Fruit fly (Drosophila melanogaster) whole organism, prepupa: ENCODE measurements around the gene bigmax.

Experiments
- Blimp-1 ChIP-seq: fragments of 200-800 bp; sonication (Bioruptor generic); optimal IDR thresholded peaks from 3 replicates; lab custom pipeline; 2017; ENCODE audit warnings: missing biosample characterization, missing genetic modification characterization, mild to moderate bottlenecking, moderate library complexity, missing genetic modification reagents
- CG10631 ChIP-seq: fragments of 200-800 bp; sonication (Bioruptor generic); optimal IDR thresholded peaks from 2 replicates; lab custom pipeline; 2016; ENCODE audit warnings: missing biosample characterization, missing genetic modification characterization
- CG10669 ChIP-seq: fragments of 200-800 bp; sonication (Bioruptor generic); optimal IDR thresholded peaks from 3 replicates; lab custom pipeline; 2018; ENCODE audit warnings: missing biosample characterization, mild to moderate bottlenecking, missing genetic modification characterization, moderate library complexity
- CG11762 ChIP-seq: fragments of 200-800 bp; sonication (Bioruptor generic); optimal IDR thresholded peaks from 3 replicates; lab custom pipeline; 2016; ENCODE audit warnings: missing biosample characterization, missing genetic modification characterization; ENCODE audit not compliant: insufficient read depth
- CG15336 ChIP-seq: fragments of 200-800 bp; sonication (Bioruptor generic); IDR thresholded peaks from 2 replicates; pipeline ENCODE4 v1.3.6; 2022; ENCODE audit warnings: missing biosample characterization, missing genetic modification characterization
- CG1621 ChIP-seq: fragments of 200-800 bp; sonication (Bioruptor generic); optimal IDR thresholded peaks from 3 replicates; lab custom pipeline; 2018; ENCODE audit warnings: missing biosample characterization, mild to moderate bottlenecking, missing genetic modification characterization
- CG16779 ChIP-seq: fragments of 200-800 bp; sonication (Bioruptor generic); optimal IDR thresholded peaks from 3 replicates; lab custom pipeline; 2017; ENCODE audit warnings: missing biosample characterization, mild to moderate bottlenecking, missing genetic modification characterization
- CG31627 ChIP-seq: fragments of 200-800 bp; sonication (Bioruptor generic); optimal IDR thresholded peaks from 3 replicates; lab custom pipeline; 2016; ENCODE audit warnings: missing biosample characterization, missing genetic modification characterization
- CG32006 ChIP-seq: fragments of 200-800 bp; sonication (Bioruptor generic); optimal IDR thresholded peaks from 3 replicates; lab custom pipeline; 2017; ENCODE audit warnings: missing biosample characterization, mild to moderate bottlenecking, missing genetic modification characterization
- CG34406 ChIP-seq: fragments of 200-800 bp; sonication (Bioruptor generic); optimal IDR thresholded peaks from 3 replicates; lab custom pipeline; 2016; ENCODE audit warnings: missing biosample characterization, missing genetic modification characterization
- CG3919 ChIP-seq: fragments of 200-800 bp; sonication (Bioruptor generic); optimal IDR thresholded peaks from 3 replicates; lab custom pipeline; 2016; ENCODE audit warnings: missing biosample characterization, missing genetic modification characterization
- CG6163 ChIP-seq: fragments of 200-800 bp; sonication (Bioruptor generic); IDR thresholded peaks from 3 replicates; pipeline ENCODE4 v1.3.6; 2022; ENCODE audit warnings: missing biosample characterization, missing genetic modification characterization
- CG6276 ChIP-seq: fragments of 200-800 bp; sonication (Bioruptor generic); optimal IDR thresholded peaks from 2 replicates; lab custom pipeline; 2017; ENCODE audit warnings: missing biosample characterization, mild to moderate bottlenecking, missing genetic modification characterization
- CG6792 ChIP-seq: fragments of 200-800 bp; sonication (Bioruptor generic); optimal IDR thresholded peaks from 3 replicates; lab custom pipeline; 2016; ENCODE audit warnings: missing biosample characterization, missing genetic modification characterization
- CG6854 ChIP-seq: fragments of 200-800 bp; sonication (Bioruptor generic); optimal IDR thresholded peaks from 2 replicates; lab custom pipeline; 2017; ENCODE audit warnings: missing biosample characterization, mild to moderate bottlenecking, missing genetic modification characterization
- CG7368 ChIP-seq: fragments of 200-800 bp; sonication (Bioruptor generic); optimal IDR thresholded peaks from 3 replicates; lab custom pipeline; 2016; ENCODE audit warnings: missing biosample characterization, missing genetic modification characterization
- CG8319 ChIP-seq: fragments of 200-800 bp; sonication (Bioruptor generic); optimal IDR thresholded peaks from 3 replicates; lab custom pipeline; 2016; ENCODE audit warnings: missing biosample characterization, missing genetic modification characterization
- CG8632 ChIP-seq: fragments of 200-800 bp; sonication (Bioruptor generic); optimal IDR thresholded peaks from 3 replicates; lab custom pipeline; 2016; ENCODE audit warnings: missing biosample characterization, missing genetic modification characterization
- CG9139 ChIP-seq: fragments of 200-800 bp; sonication (Bioruptor generic); optimal IDR thresholded peaks from 3 replicates; lab custom pipeline; 2017; ENCODE audit warnings: missing biosample characterization, mild to moderate bottlenecking, missing genetic modification characterization
- Eip75B ChIP-seq: fragments of 200-800 bp; sonication (Bioruptor generic); optimal IDR thresholded peaks from 3 replicates; lab custom pipeline; 2016; ENCODE audit warnings: missing biosample characterization, missing genetic modification characterization
- Eip78C ChIP-seq: fragments of 200-800 bp; sonication (Bioruptor generic); peaks from one replicate; lab custom pipeline; 2016; ENCODE audit warnings: missing biosample characterization, missing genetic modification characterization
- Eip93F ChIP-seq: fragments of 200-800 bp; sonication (Bioruptor generic); optimal IDR thresholded peaks from 2 replicates; lab custom pipeline; 2016; ENCODE audit warnings: missing biosample characterization, mild to moderate bottlenecking, missing genetic modification characterization
- Ets21C ChIP-seq: fragments of 200-800 bp; sonication (Bioruptor generic); optimal IDR thresholded peaks from 3 replicates; lab custom pipeline; 2016; ENCODE audit warnings: missing biosample characterization, missing genetic modification characterization
- Ets96B ChIP-seq: fragments of 200-800 bp; optimal IDR thresholded peaks from 2 replicates; lab custom pipeline; 2019; ENCODE audit warnings: missing biosample characterization, mild to moderate bottlenecking, missing genetic modification characterization, moderate library complexity
- Gug ChIP-seq: fragments of 200-800 bp; sonication (Bioruptor generic); IDR thresholded peaks from 2 replicates; pipeline ENCODE4 v1.3.6; 2022; ENCODE audit warnings: missing biosample characterization, missing genetic modification characterization
- Hr38 ChIP-seq: sonication (Bioruptor generic); optimal IDR thresholded peaks from 2 replicates; lab custom pipeline; 2016; ENCODE audit warnings: missing biosample characterization, missing genetic modification characterization
- Hr39 ChIP-seq: fragments of 200-800 bp; sonication (Bioruptor generic); optimal IDR thresholded peaks from 2 replicates; lab custom pipeline; 2016; ENCODE audit warnings: missing biosample characterization, missing genetic modification characterization
- Hr4 ChIP-seq: fragments of 200-800 bp; sonication (Bioruptor generic); optimal IDR thresholded peaks from 3 replicates; lab custom pipeline; 2016; ENCODE audit warnings: missing biosample characterization, missing genetic modification characterization
- Lpt ChIP-seq: fragments of 200-800 bp; sonication (Bioruptor generic); optimal IDR thresholded peaks from 3 replicates; lab custom pipeline; 2016; ENCODE audit warnings: missing biosample characterization, missing genetic modification characterization
- Met ChIP-seq: fragments of 200-800 bp; sonication (Bioruptor generic); optimal IDR thresholded peaks from 3 replicates; lab custom pipeline; 2016; ENCODE audit warnings: missing biosample characterization, missing genetic modification characterization
- Smox ChIP-seq: fragments of 200-800 bp; sonication (Bioruptor generic); optimal IDR thresholded peaks from 3 replicates; lab custom pipeline; 2016; ENCODE audit warnings: missing biosample characterization, missing genetic modification characterization
- Sox102F ChIP-seq: fragments of 200-800 bp; sonication (Bioruptor generic); optimal IDR thresholded peaks from 2 replicates; lab custom pipeline; 2016; ENCODE audit warnings: missing biosample characterization, mild to moderate bottlenecking, missing genetic modification characterization
- Sox14 ChIP-seq: fragments of 200-800 bp; sonication (Bioruptor generic); optimal IDR thresholded peaks from 3 replicates; lab custom pipeline; 2016; ENCODE audit warnings: missing biosample characterization, missing genetic modification characterization
- Sox15 ChIP-seq: fragments of 200-800 bp; sonication (Bioruptor generic); optimal IDR thresholded peaks from 3 replicates; lab custom pipeline; 2016; ENCODE audit warnings: missing biosample characterization, missing genetic modification characterization
- achi ChIP-seq: fragments of 200-800 bp; sonication (Bioruptor generic); optimal IDR thresholded peaks from 3 replicates; lab custom pipeline; 2016; ENCODE audit warnings: missing biosample characterization, missing genetic modification characterization
- acj6 ChIP-seq: fragments of 200-800 bp; sonication (Bioruptor generic); optimal IDR thresholded peaks from 3 replicates; lab custom pipeline; 2016; ENCODE audit warnings: missing biosample characterization, missing genetic modification characterization
- cyc ChIP-seq: fragments of 200-800 bp; sonication (Bioruptor generic); optimal IDR thresholded peaks from 3 replicates; lab custom pipeline; 2016; ENCODE audit warnings: missing biosample characterization, missing genetic modification characterization
- dac ChIP-seq: fragments of 200-800 bp; sonication (Bioruptor generic); optimal IDR thresholded peaks from 2 replicates; lab custom pipeline; 2017; ENCODE audit warnings: missing biosample characterization, mild to moderate bottlenecking, missing genetic modification characterization
- dsx ChIP-seq: fragments of 200-800 bp; optimal IDR thresholded peaks from 3 replicates; lab custom pipeline; 2019; ENCODE audit warnings: missing biosample characterization, mild to moderate bottlenecking, missing genetic modification characterization, moderate library complexity; ENCODE audit not compliant: poor library complexity, severe bottlenecking
- eg ChIP-seq: fragments of 200-800 bp; sonication (Bioruptor generic); IDR thresholded peaks from 3 replicates; pipeline ENCODE4 v1.3.6; 2022; ENCODE audit warnings: missing biosample characterization, missing genetic modification characterization
- esn ChIP-seq: fragments of 200-800 bp; sonication (Bioruptor generic); optimal IDR thresholded peaks from 2 replicates; lab custom pipeline; 2016; ENCODE audit warnings: missing biosample characterization, mild to moderate bottlenecking, missing genetic modification characterization, moderate library complexity
- fd59A ChIP-seq: fragments of 200-800 bp; sonication (Bioruptor generic); optimal IDR thresholded peaks from 2 replicates; lab custom pipeline; 2017; ENCODE audit warnings: missing biosample characterization, mild to moderate bottlenecking, missing genetic modification characterization, missing genetic modification reagents
- fd85E ChIP-seq: fragments of 200-800 bp; sonication (Bioruptor generic); optimal IDR thresholded peaks from 3 replicates; lab custom pipeline; 2016; ENCODE audit warnings: missing biosample characterization, missing genetic modification characterization
- lz ChIP-seq: fragments of 200-800 bp; sonication (Bioruptor generic); optimal IDR thresholded peaks from 3 replicates; lab custom pipeline; 2016; ENCODE audit warnings: missing biosample characterization, missing genetic modification characterization
- pdm3 ChIP-seq: fragments of 200-800 bp; sonication (Bioruptor generic); optimal IDR thresholded peaks from 3 replicates; lab custom pipeline; 2016; ENCODE audit warnings: missing biosample characterization, missing genetic modification characterization
- spab ChIP-seq: fragments of 200-800 bp; sonication (Bioruptor generic); optimal IDR thresholded peaks from 2 replicates; lab custom pipeline; 2017; ENCODE audit warnings: missing biosample characterization, mild to moderate bottlenecking, missing genetic modification characterization, missing genetic modification reagents
- ss ChIP-seq, 2 experiments: fragments of 200-800 bp; sonication (Bioruptor generic); optimal IDR thresholded peaks; 2 replicates in 1 of 2; 3 replicates in 1 of 2; lab custom pipeline; 2017 to 2018; ENCODE audit warnings: mild to moderate bottlenecking in 2 of 2, missing biosample characterization in 2 of 2, missing genetic modification characterization in 2 of 2, moderate library complexity in 1 of 2
- svp ChIP-seq: fragments of 200-800 bp; sonication (Bioruptor generic); peaks from one replicate; lab custom pipeline; 2016; ENCODE audit warnings: missing biosample characterization, missing genetic modification characterization
- topi ChIP-seq: fragments of 200-800 bp; sonication (Bioruptor generic); optimal IDR thresholded peaks from 3 replicates; lab custom pipeline; 2016; ENCODE audit warnings: missing biosample characterization, missing genetic modification characterization
- vri ChIP-seq: fragments of 200-800 bp; sonication (Bioruptor generic); optimal IDR thresholded peaks from 3 replicates; lab custom pipeline; 2016; ENCODE audit warnings: missing biosample characterization, mild to moderate bottlenecking, missing genetic modification characterization

Gene bigmax

DNA sequence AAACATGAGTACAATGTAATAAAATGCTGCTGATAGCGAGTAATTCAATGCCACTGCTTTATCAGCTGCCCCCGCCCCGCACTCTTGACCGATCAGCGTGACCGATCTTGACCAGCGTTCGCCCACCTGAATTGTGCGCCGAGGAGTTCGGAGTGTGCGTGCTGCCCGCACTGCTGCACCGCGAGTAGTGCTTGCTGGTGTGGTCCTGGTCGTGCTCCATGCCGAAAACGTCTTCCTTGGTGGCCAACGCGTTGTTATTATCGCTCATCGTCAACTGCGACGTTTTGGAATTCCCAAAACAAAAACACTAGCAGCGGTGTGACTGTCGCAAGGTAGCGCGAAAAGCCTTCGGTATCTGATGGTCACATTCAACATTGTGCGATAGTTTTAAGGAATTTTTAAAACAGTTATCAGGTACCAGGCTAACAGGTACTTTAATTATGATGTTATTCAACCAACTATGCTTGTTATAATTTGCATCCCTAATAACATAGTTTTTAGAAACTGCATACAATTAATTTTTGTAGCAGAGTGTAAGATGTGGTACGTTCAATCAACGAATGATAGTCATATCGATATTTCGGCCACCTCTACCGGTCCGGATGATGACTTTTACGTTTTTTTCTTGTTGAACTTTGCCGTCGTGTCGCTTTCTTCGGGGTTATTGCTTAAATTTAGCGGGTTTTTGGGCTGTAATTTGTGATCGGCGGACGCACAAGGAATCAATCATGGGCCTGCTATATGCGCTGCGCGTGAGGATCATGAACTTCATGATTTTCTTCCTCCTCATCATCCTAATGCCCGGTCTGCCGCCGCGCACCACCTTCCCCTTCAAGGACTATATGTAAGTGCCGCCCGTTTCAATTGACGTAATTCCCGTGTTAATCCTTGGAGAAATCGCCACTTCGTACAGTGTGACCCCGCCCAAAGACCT is at the start of gene bigmax, which contains the start of gene Hmu:
TSS of gene bigmax (minus strand) at position 325 of the 934 bp plus-strand sequence.
TSS of gene Hmu (plus strand) at position 568 of the 934 bp plus-strand sequence.
- TF ChIP-seq fd59A (GFP tag; lab: Kevin White, UChicago) (peak; percentile 19), svp (peak; percentile 98), CG6854 (GFP tag; lab: Kevin White, UChicago) (no peak), ss (GFP tag; optimal IDR thresholded peaks at IDR 0.05; lab: Kevin White, UChicago) (peak in 1 of 2 experiments; percentile 69), dac (GFP tag; lab: Kevin White, UChicago) (peak; percentile 49), Blimp-1 (GFP tag; lab: Kevin White, UChicago) (no peak), eg (GFP tag; lab: Robert Waterston, UW) (peak; percentile 85), Eip78C (GFP tag; lab: Kevin White, UChicago) (peak; percentile 89), CG15336 (peak; percentile 40; the same call in 1 of the 2 replicates), CG6792 (peak; percentile 55), Met (GFP tag; lab: Kevin White, UChicago) (peak; percentile 72), Lpt (GFP tag; lab: Kevin White, UChicago) (peak; percentile 65), Ets21C (GFP tag; lab: Kevin White, UChicago) (peak; percentile 80), Eip93F (no peak), Hr4 (peak; percentile 82), dsx (GFP tag; lab: Kevin White, UChicago) (peak; percentile 85), CG3919 (GFP tag; lab: Kevin White, UChicago) (peak; percentile 80), pdm3 (GFP tag; lab: Kevin White, UChicago) (peak; percentile 76), cyc (GFP tag; lab: Kevin White, UChicago) (peak; percentile 83), Smox (GFP tag; lab: Kevin White, UChicago) (peak; percentile 79), Hr38 (no peak), CG1621 (tag; lab: Kevin White, UChicago) (peak; percentile 90), achi (GFP tag; lab: Kevin White, UChicago) (peak; percentile 75), CG8632 (GFP tag; lab: Kevin White, UChicago) (peak; percentile 58), Hr39 (GFP tag; lab: Kevin White, UChicago) (peak; percentile 87), CG16779 (no peak), topi (GFP tag; lab: Kevin White, UChicago) (peak; percentile 77), CG11762 (GFP tag; lab: Kevin White, UChicago) (peak; percentile 61), Sox15 (GFP tag; lab: Kevin White, UChicago) (peak; percentile 80), Sox102F (GFP tag; lab: Kevin White, UChicago) (no peak), CG7368 (GFP tag; lab: Kevin White, UChicago) (peak; percentile 69), fd85E (GFP tag; lab: Kevin White, UChicago) (no peak), CG31627 (GFP tag; lab: Kevin White, UChicago) (peak; percentile 92), Gug (GFP tag; lab: Robert Waterston, UW) (peak; percentile 72), Sox14 (GFP tag; lab: Kevin White, UChicago) (peak; percentile 88), lz (GFP tag; lab: Kevin White, UChicago) (peak; percentile 89), spab (GFP tag; lab: Kevin White, UChicago) (no peak), CG34406 (GFP tag; lab: Kevin White, UChicago) (peak; percentile 71), CG10631 (GFP tag; lab: Kevin White, UChicago) (peak; percentile 84), vri (peak; percentile 68), CG6276 (GFP tag; lab: Kevin White, UChicago) (no peak), CG9139 (no peak), Eip75B (GFP tag; lab: Kevin White, UChicago) (peak; percentile 81), esn (GFP tag; lab: Kevin White, UChicago) (peak; percentile 85), acj6 (peak; percentile 77), CG8319 (GFP tag; lab: Kevin White, UChicago) (peak; percentile 62), CG6163 (GFP tag; lab: Robert Waterston, UW) (peak; percentile 73), Ets96B (tag; lab: Kevin White, UChicago) (peak; percentile 58), CG10669 (peak; percentile 52), CG32006 (GFP tag; lab: Kevin White, UChicago) (peak; percentile 77)
